Worm (Caenorhabditis elegans) whole organism, mixed stage, embryonic: ENCODE measurements around the gene Y37E11AM.3.
A peak's percentile ranks its signal among the peaks of the same experiment; 100 is the strongest.

Experiments used
- M03D4.4 ChIP-seq: sonication (generic microtip); optimal IDR thresholded peaks from 2 replicates; lab custom pipeline; 2017; ENCODE audit warnings: mild to moderate bottlenecking, missing genetic modification characterization, missing compliant biosample characterization
- bed-3 ChIP-seq: fragments of 200-800 bp; sonication (Bioruptor generic); optimal IDR thresholded peaks from 3 replicates; lab custom pipeline; 2018; ENCODE audit warnings: mild to moderate bottlenecking, missing genetic modification characterization, moderate library complexity, missing compliant biosample characterization
- ces-1 ChIP-seq: fragments of 150-350 bp; optimal IDR thresholded peaks from 2 replicates; lab custom pipeline; 2014; ENCODE audit warnings: missing biosample characterization, missing genetic modification reagents, missing genetic modification characterization
- cnd-1 ChIP-seq: fragments of 200-800 bp; sonication (Bioruptor generic); optimal IDR thresholded peaks from 2 replicates; lab custom pipeline; 2018; ENCODE audit warnings: mild to moderate bottlenecking, missing genetic modification characterization, missing compliant biosample characterization
- elt-1 ChIP-seq: sonication (generic microtip); optimal IDR thresholded peaks from 2 replicates; lab custom pipeline; 2017; ENCODE audit warnings: missing genetic modification characterization, mild to moderate bottlenecking, missing compliant biosample characterization, antibody characterized with exemption, moderate library complexity, borderline replicate concordance; ENCODE audit not compliant: insufficient read depth
- elt-3 ChIP-seq: fragments of 150-350 bp; optimal IDR thresholded peaks from 2 replicates; lab custom pipeline; 2014; ENCODE audit warnings: missing biosample characterization, missing genetic modification characterization
- flh-1 ChIP-seq: fragments of 200-800 bp; sonication (Bioruptor generic); optimal IDR thresholded peaks from 2 replicates; lab custom pipeline; 2018; ENCODE audit warnings: mild to moderate bottlenecking, missing genetic modification characterization, moderate library complexity, missing compliant biosample characterization
- ham-2 ChIP-seq: fragments of 200-800 bp; sonication (Bioruptor generic); optimal IDR thresholded peaks from 2 replicates; lab custom pipeline; 2018; ENCODE audit warnings: mild to moderate bottlenecking, missing genetic modification characterization, missing compliant biosample characterization
- hlh-1 ChIP-seq: fragments of 150-350 bp; optimal IDR thresholded peaks from 2 replicates; lab custom pipeline; 2014; ENCODE audit warnings: missing biosample characterization, missing genetic modification reagents, missing genetic modification characterization
- lin-13 ChIP-seq: fragments of 150-350 bp; optimal IDR thresholded peaks from 2 replicates; lab custom pipeline; 2014; ENCODE audit warnings: missing biosample characterization, missing genetic modification characterization
- lsy-2 ChIP-seq: fragments of 150-350 bp; optimal IDR thresholded peaks from 2 replicates; lab custom pipeline; 2014; ENCODE audit warnings: missing biosample characterization, missing genetic modification characterization
- mab-5 ChIP-seq: fragments of 150-350 bp; optimal IDR thresholded peaks from 2 replicates; lab custom pipeline; 2014; ENCODE audit warnings: missing biosample characterization, missing genetic modification characterization
- mep-1 ChIP-seq: fragments of 150-350 bp; optimal IDR thresholded peaks from 2 replicates; lab custom pipeline; 2017; ENCODE audit warnings: missing biosample characterization, missing genetic modification reagents, missing genetic modification characterization, inconsistent platforms
- nhr-12 ChIP-seq: fragments of 150-350 bp; optimal IDR thresholded peaks from 2 replicates; lab custom pipeline; 2014; ENCODE audit warnings: missing biosample characterization, missing genetic modification characterization
- nhr-237 ChIP-seq: fragments of 150-350 bp; optimal IDR thresholded peaks from 2 replicates; lab custom pipeline; 2014; ENCODE audit warnings: missing biosample characterization, missing genetic modification characterization
- nhr-28 ChIP-seq: fragments of 150-350 bp; optimal IDR thresholded peaks from 2 replicates; lab custom pipeline; 2014; ENCODE audit warnings: missing biosample characterization, missing genetic modification characterization
- nhr-76 ChIP-seq: sonication (generic microtip); optimal IDR thresholded peaks from 2 replicates; lab custom pipeline; 2017; ENCODE audit warnings: missing biosample characterization, missing genetic modification characterization
- pha-4 ChIP-seq: fragments of 150-350 bp; optimal IDR thresholded peaks from 2 replicates; lab custom pipeline; 2018; ENCODE audit warnings: missing biosample characterization, missing genetic modification reagents, missing genetic modification characterization
- sem-2 ChIP-seq: fragments of 200-800 bp; sonication (Bioruptor generic); optimal IDR thresholded peaks from 2 replicates; lab custom pipeline; 2018; ENCODE audit warnings: mild to moderate bottlenecking, missing genetic modification characterization, missing compliant biosample characterization
- snpc-4 ChIP-seq: fragments of 150-350 bp; optimal IDR thresholded peaks from 2 replicates; lab custom pipeline; 2014; ENCODE audit warnings: missing biosample characterization, missing genetic modification characterization
- sptf-1 ChIP-seq: sonication (generic microtip); optimal IDR thresholded peaks from 2 replicates; lab custom pipeline; 2017; ENCODE audit warnings: mild to moderate bottlenecking, missing genetic modification characterization, moderate library complexity, missing compliant biosample characterization
- tbx-8 ChIP-seq: fragments of 200-800 bp; sonication (Bioruptor generic); optimal IDR thresholded peaks from 2 replicates; lab custom pipeline; 2018; ENCODE audit warnings: mild to moderate bottlenecking, missing genetic modification characterization, moderate library complexity, missing compliant biosample characterization
- unc-62 ChIP-seq: fragments of 150-350 bp; optimal IDR thresholded peaks from 2 replicates; lab custom pipeline; 2014; ENCODE audit warnings: missing biosample characterization, missing genetic modification reagents, missing genetic modification characterization
- zip-8 ChIP-seq: fragments of 150-350 bp; optimal IDR thresholded peaks from 2 replicates; lab custom pipeline; 2014; ENCODE audit warnings: missing biosample characterization, missing genetic modification characterization

The Y37E11AM.3 gene

ce11 chrIV:3742426-3742839 is 23.5 kb upstream of the Y37E11AM.3 start (continued):
- TF ChIP-seq tbx-8 (GFP tag; lab: Kevin White, UChicago) = peak; percentile 19
- peak; percentile 60 for TF ChIP-seq pha-4 (tag; lab: Kevin White, UChicago)
- no peak for TF ChIP-seq flh-1 (GFP tag; lab: Kevin White, UChicago)
- TF ChIP-seq elt-1 (tag; lab: Kevin White, UChicago) = no peak
- TF ChIP-seq lsy-2 = peak; percentile 66

ce11 chrIV:3741874-3742273 is 22.9 kb upstream of the Y37E11AM.3 start:
- TF ChIP-seq mep-1 (tag; lab: Kevin White, UChicago) (no peak), sem-2 (GFP tag; lab: Kevin White, UChicago) (no peak), ces-1 (GFP tag; lab: Kevin White, UChicago) (no peak), lsy-2 (no peak), pha-4 (tag; lab: Kevin White, UChicago) (no peak), elt-3 (tag; lab: Kevin White, UChicago) (no peak), tbx-8 (GFP tag; lab: Kevin White, UChicago) (no peak), nhr-76 (tag; lab: Kevin White, UChicago) (no peak), ham-2 (GFP tag; lab: Kevin White, UChicago) (no peak), nhr-12 (tag; lab: Kevin White, UChicago) (no peak), snpc-4 (tag; lab: Kevin White, UChicago) (no peak), mab-5 (tag; lab: Kevin White, UChicago) (no peak), hlh-1 (tag; lab: Kevin White, UChicago) (no peak), M03D4.4 (no peak), bed-3 (no peak), flh-1 (GFP tag; lab: Kevin White, UChicago) (no peak), nhr-237 (no peak), cnd-1 (no peak)
- TF ChIP-seq, all 35 proteins: peak for 0

ce11 chrIV:3740830-3741477 is 22.0 kb upstream of the Y37E11AM.3 start, which contains the start of gene nape-1:
Gene nape-1, minus strand, starts transcription at chrIV:3740880.
- TF ChIP-seq unc-62 = no peak
- TF ChIP-seq ces-1 (GFP tag; lab: Kevin White, UChicago) = no peak
- TF ChIP-seq nhr-12 (tag; lab: Kevin White, UChicago) = no peak
- TF ChIP-seq nhr-28 (tag; lab: Kevin White, UChicago) = no peak
- TF ChIP-seq cnd-1 = no peak

ce11 chrIV:3738655-3739403 is 19.9 kb upstream of the Y37E11AM.3 start, which contains the start of gene nape-2:
Gene nape-2, minus strand, starts transcription at chrIV:3738925.
- TF ChIP-seq ces-1 (GFP tag; lab: Kevin White, UChicago) (peak; percentile 6), flh-1 (GFP tag; lab: Kevin White, UChicago) (no peak)

- no peak for TF ChIP-seq sptf-1 (tag; lab: Kevin White, UChicago)
Observed at ce11 chrIV:3736244-3736643, 17.3 kb upstream of the Y37E11AM.3 start.

- TF ChIP-seq elt-1 (tag; lab: Kevin White, UChicago) (no peak), nhr-12 (tag; lab: Kevin White, UChicago) (no peak), zip-8 (tag; lab: Kevin White, UChicago) (peak; percentile 96)
Observed at ce11 chrIV:3733287-3733686, 14.3 kb upstream of the Y37E11AM.3 start.

- no peak for TF ChIP-seq lin-13
- TF ChIP-seq, all 35 proteins: peak for 0
Observed at ce11 chrIV:3731430-3731829, 12.5 kb upstream of the Y37E11AM.3 start.
